Worm (Caenorhabditis elegans): Measurements from ENCODE around the gene F10D7.4.
A peak's percentile ranks its signal among the peaks of the same experiment; 100 is the strongest.

Gene F10D7.4

ce11 chrX:17392182-17392581 is 10.3 kb upstream of the F10D7.4 start:
- no peak for TF ChIP-seq ztf-3 (GFP tag; optimal IDR thresholded peaks at IDR 0.05)
- no peak for TF ChIP-seq egrh-3 (GFP tag; IDR thresholded peaks at IDR 0.05)
- no peak for TF ChIP-seq egl-18 (GFP tag; IDR thresholded peaks at IDR 0.05)
- TF ChIP-seq rcor-1 (GFP tag; IDR thresholded peaks at IDR 0.05): peak; percentile 17; the same call in 1 of the 2 replicates
- TF ChIP-seq B0261.1 (tag; optimal IDR thresholded peaks at IDR 0.05): no peak
- no peak for TF ChIP-seq gei-17 (GFP tag; optimal IDR thresholded peaks at IDR 0.05)
- TF ChIP-seq zim-3 (tag; optimal IDR thresholded peaks at IDR 0.05): no peak
- TF ChIP-seq nhr-179 (tag; optimal IDR thresholded peaks at IDR 0.05): no peak
- no peak for TF ChIP-seq B0019.2 (GFP tag; conservative IDR thresholded peaks at IDR 0.05)
- no peak for TF ChIP-seq Y95B8A.8 (GFP tag; IDR thresholded peaks at IDR 0.05)
- TF ChIP-seq nfyb-1 (GFP tag; IDR thresholded peaks at IDR 0.05): no peak
- TF ChIP-seq ets-4 (GFP tag; optimal IDR thresholded peaks at IDR 0.05): no peak
- no peak for TF ChIP-seq F39B2.1 (GFP tag; IDR thresholded peaks at IDR 0.05)
- no peak for TF ChIP-seq snpc-1.3 (tag; optimal IDR thresholded peaks at IDR 0.05; ENCODE audit: insufficient read depth)
- TF ChIP-seq attf-3 (GFP tag; conservative IDR thresholded peaks at IDR 0.05): no peak
- TF ChIP-seq aptf-2 (GFP tag; conservative IDR thresholded peaks at IDR 0.05): no peak
- TF ChIP-seq madf-3 (GFP tag; IDR thresholded peaks at IDR 0.05): no peak
- TF ChIP-seq ceh-91 (GFP tag; IDR thresholded peaks at IDR 0.05): no peak
- no peak for TF ChIP-seq F49E8.2 (tag; optimal IDR thresholded peaks at IDR 0.05; ENCODE audit: insufficient read depth)
- TF ChIP-seq K12H6.12 (tag; optimal IDR thresholded peaks at IDR 0.05): no peak
- no peak for TF ChIP-seq rec-8 (tag; optimal IDR thresholded peaks at IDR 0.05)
- peak; percentile 75 for TF ChIP-seq madf-10 (tag; optimal IDR thresholded peaks at IDR 0.05)
- no peak for TF ChIP-seq aptf-3 (GFP tag; IDR thresholded peaks at IDR 0.05)
- TF ChIP-seq lag-1 (GFP tag; IDR thresholded peaks at IDR 0.05): no peak
- TF ChIP-seq nfya-2 (GFP tag; IDR thresholded peaks at IDR 0.05): no peak
- no peak for TF ChIP-seq xnd-1 (tag; optimal IDR thresholded peaks at IDR 0.05)
- TF ChIP-seq nhr-27 (tag; optimal IDR thresholded peaks at IDR 0.05): no peak
- no peak for TF ChIP-seq F37B4.10 (GFP tag; IDR thresholded peaks at IDR 0.05)
- no peak for TF ChIP-seq attf-6 (GFP tag; IDR thresholded peaks at IDR 0.05)
- TF ChIP-seq lir-1 (GFP tag; conservative IDR thresholded peaks at IDR 0.05): no peak
- TF ChIP-seq hsf-1 (GFP tag; IDR thresholded peaks at IDR 0.05): no peak
- peak; percentile 80 for TF ChIP-seq lin-40 (tag; optimal IDR thresholded peaks at IDR 0.05)
- no peak for TF ChIP-seq hrde-1 (tag; optimal IDR thresholded peaks at IDR 0.05; ENCODE audit: borderline replicate concordance)
- TF ChIP-seq hmg-20 (GFP tag; IDR thresholded peaks at IDR 0.05): no peak
- TF ChIP-seq efl-1 (GFP tag; optimal IDR thresholded peaks at IDR 0.05): no peak
- no peak for TF ChIP-seq snpc-4 (GFP tag; optimal IDR thresholded peaks at IDR 0.05)
- TF ChIP-seq snpc-4 (tag; optimal IDR thresholded peaks at IDR 0.05): peak in 3 of 4 experiments; percentile 18 to 50 (median 30)
- TF ChIP-seq pha-4 (tag; optimal IDR thresholded peaks at IDR 0.05): no peak
- no peak for TF ChIP-seq ceh-79 (tag; optimal IDR thresholded peaks at IDR 0.05)
- no peak for TF ChIP-seq mel-28 (tag; optimal IDR thresholded peaks at IDR 0.05; ENCODE audit: borderline replicate concordance)
- peak; percentile 92 for TF ChIP-seq nhr-80 (tag; optimal IDR thresholded peaks at IDR 0.05)
- TF ChIP-seq hlh-26 (GFP tag; conservative IDR thresholded peaks at IDR 0.05): no peak
- TF ChIP-seq tlf-1 (GFP tag; optimal IDR thresholded peaks at IDR 0.05): no peak
- no peak for TF ChIP-seq T07F8.4 (tag; optimal IDR thresholded peaks at IDR 0.05)
- TF ChIP-seq ztf-6 (GFP tag; IDR thresholded peaks at IDR 0.05): no peak
- peak; percentile 65 for TF ChIP-seq dox-1 (GFP tag; IDR thresholded peaks at IDR 0.05)
- no peak for TF ChIP-seq cebp-2 (GFP tag; IDR thresholded peaks at IDR 0.05)
- no peak for TF ChIP-seq F33H1.4 (GFP tag; IDR thresholded peaks at IDR 0.05)
- TF ChIP-seq mcd-1 (GFP tag; IDR thresholded peaks at IDR 0.05): peak; percentile 96
